Fruit fly (Drosophila melanogaster): ENCODE results near the gene CG17261.

Gene CG17261

DNA sequence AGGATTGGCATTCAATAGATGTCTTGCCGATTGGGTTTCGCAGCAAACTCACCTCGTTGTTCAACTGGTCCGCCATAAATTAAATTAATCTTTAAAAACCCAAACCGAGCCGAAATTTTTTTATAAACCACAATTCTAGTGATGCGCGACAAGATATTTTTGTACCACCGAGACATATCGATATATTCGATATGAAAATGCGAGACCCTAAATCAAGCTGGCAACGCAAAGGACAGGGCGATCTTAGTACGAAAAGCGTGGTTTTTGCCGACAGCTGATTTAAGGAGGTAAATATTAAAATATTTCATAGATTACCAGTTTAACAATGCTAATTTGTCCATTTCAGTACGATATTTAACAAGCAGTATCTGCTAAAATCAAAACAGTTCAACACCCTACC, 13.3 kb upstream of the CG17261 start, which contains the start of the genes Sf3b2 and CG17219 (continued):
- TF ChIP-seq slp2 (GFP tag; optimal IDR thresholded peaks at IDR 0.05) (no peak), lola (GFP tag; optimal IDR thresholded peaks at IDR 0.05) (no peak), Sox102F (GFP tag; optimal IDR thresholded peaks at IDR 0.05) (no peak), phol (tag; optimal IDR thresholded peaks at IDR 0.05) (peak; percentile 26), CG15514 (GFP tag; optimal IDR thresholded peaks at IDR 0.05) (peak; percentile 1), CG17385 (GFP tag; optimal IDR thresholded peaks at IDR 0.05) (no peak), NC2α (GFP tag; optimal IDR thresholded peaks at IDR 0.05) (no peak), Sry-δ (GFP tag; optimal IDR thresholded peaks at IDR 0.05) (peak; percentile 91), CG12155 (GFP tag; optimal IDR thresholded peaks at IDR 0.05) (peak; percentile 18), sens (GFP tag) (peak; percentile 18), MESR4 (GFP tag; optimal IDR thresholded peaks at IDR 0.05) (peak; percentile 77), ase (GFP tag; IDR thresholded peaks at IDR 0.05) (no peak), CG10267 (tag; optimal IDR thresholded peaks at IDR 0.05) (peak; percentile 33), grau (tag; optimal IDR thresholded peaks at IDR 0.05) (no peak), bsh (GFP tag; optimal IDR thresholded peaks at IDR 0.05) (no peak), CrebB (tag; optimal IDR thresholded peaks at IDR 0.05) (no peak), Sox100B (GFP tag; optimal IDR thresholded peaks at IDR 0.05) (no peak), ham (GFP tag; IDR thresholded peaks at IDR 0.05) (no peak), stwl (tag; optimal IDR thresholded peaks at IDR 0.05) (peak; percentile 65), ERR (GFP tag; optimal IDR thresholded peaks at IDR 0.05) (no peak), CG4820 (GFP tag; optimal IDR thresholded peaks at IDR 0.05) (no peak), CG6272 (GFP tag; IDR thresholded peaks at IDR 0.05) (no peak), twi (tag; optimal IDR thresholded peaks at IDR 0.05) (no peak), CG15479 (GFP tag; optimal IDR thresholded peaks at IDR 0.05) (no peak), kay (GFP tag; optimal IDR thresholded peaks at IDR 0.05) (no peak), Ets65A (GFP tag) (peak; percentile 86), nmo (GFP tag; optimal IDR thresholded peaks at IDR 0.05) (peak; percentile 40), CG11696 (GFP tag; IDR thresholded peaks at IDR 0.05) (no peak), CG3838 (GFP tag; optimal IDR thresholded peaks at IDR 0.05) (no peak), bbx (GFP tag; IDR thresholded peaks at IDR 0.05; ENCODE audit: partially characterized antibody) (peak; percentile 73), gro (GFP tag; optimal IDR thresholded peaks at IDR 0.05) (peak; percentile 24), CG6813 (GFP tag; optimal IDR thresholded peaks at IDR 0.05) (no peak), Opbp (GFP tag; IDR thresholded peaks at IDR 0.05; ENCODE audit: partially characterized antibody) (peak; percentile 77), CG10366 (GFP tag; IDR thresholded peaks at IDR 0.05) (no peak), CG31224 (GFP tag; IDR thresholded peaks at IDR 0.05) (no peak), CG16815 (GFP tag; optimal IDR thresholded peaks at IDR 0.05) (no peak), Hmx (GFP tag; optimal IDR thresholded peaks at IDR 0.05) (no peak), CG11560 (tag; IDR thresholded peaks at IDR 0.05) (peak; percentile 96), CG7963 (GFP tag; IDR thresholded peaks at IDR 0.05; ENCODE audit: partially characterized antibody) (peak; percentile 49; the same call in 1 of the 3 replicates), YL-1 (GFP tag; optimal IDR thresholded peaks at IDR 0.05) (peak; percentile 77), salm (tag; optimal IDR thresholded peaks at IDR 0.05) (no peak), tin (GFP tag; optimal IDR thresholded peaks at IDR 0.05) (peak; percentile 3), CG2712 (tag; optimal IDR thresholded peaks at IDR 0.05) (no peak), CG10959 (GFP tag; IDR thresholded peaks at IDR 0.05) (no peak), eyg (GFP tag; optimal IDR thresholded peaks at IDR 0.05) (no peak), lilli (GFP tag; optimal IDR thresholded peaks at IDR 0.05) (no peak), wek (GFP tag; optimal IDR thresholded peaks at IDR 0.05) (no peak), p53 (GFP tag; optimal IDR thresholded peaks at IDR 0.05) (no peak), CG2116 (GFP tag; optimal IDR thresholded peaks at IDR 0.05) (peak; percentile 56), CG6683 (GFP tag; optimal IDR thresholded peaks at IDR 0.05) (no peak), cas (GFP tag; IDR thresholded peaks at IDR 0.05) (no peak)
